Worm (Caenorhabditis elegans) whole organism, L2 larva: ENCODE data around the gene ZK105.8.

Source experiments
- R02D3.7 ChIP-seq: fragments of 150-350 bp; optimal IDR thresholded peaks from 2 replicates; lab custom pipeline; 2014; ENCODE audit warnings: missing biosample characterization, missing genetic modification characterization
- aly-2 ChIP-seq: fragments of 150-350 bp; optimal IDR thresholded peaks from 2 replicates; lab custom pipeline; 2014; ENCODE audit warnings: missing biosample characterization, missing genetic modification characterization
- blmp-1 ChIP-seq: sonication (generic microtip); optimal IDR thresholded peaks from 2 replicates; lab custom pipeline; 2017; ENCODE audit warnings: missing genetic modification characterization, mild to moderate bottlenecking, missing compliant biosample characterization, antibody characterized with exemption, moderate library complexity; ENCODE audit not compliant: insufficient read depth
- egl-27 ChIP-seq: sonication (generic microtip); optimal IDR thresholded peaks from 3 replicates; lab custom pipeline; 2017; ENCODE audit warnings: missing biosample characterization, missing genetic modification reagents, missing genetic modification characterization
- elt-3 ChIP-seq: sonication (generic microtip); optimal IDR thresholded peaks from 2 replicates; lab custom pipeline; 2017; ENCODE audit warnings: missing biosample characterization, missing genetic modification characterization
- lin-11 ChIP-seq: fragments of 150-350 bp; sonication (generic microtip); optimal IDR thresholded peaks from 2 replicates; lab custom pipeline; 2014; ENCODE audit warnings: missing biosample characterization, missing genetic modification characterization, inconsistent platforms, mixed read lengths
- nhr-11 ChIP-seq: fragments of 150-350 bp; optimal IDR thresholded peaks from 2 replicates; lab custom pipeline; 2014; ENCODE audit warnings: missing biosample characterization, missing genetic modification characterization
- nhr-12 ChIP-seq: fragments of 150-350 bp; optimal IDR thresholded peaks from 2 replicates; lab custom pipeline; 2014; ENCODE audit warnings: missing biosample characterization, missing genetic modification characterization
- nhr-23 ChIP-seq: fragments of 150-350 bp; optimal IDR thresholded peaks from 2 replicates; lab custom pipeline; 2014; ENCODE audit warnings: missing biosample characterization, missing genetic modification reagents, missing genetic modification characterization
- nhr-25 ChIP-seq: fragments of 150-350 bp; sonication (generic microtip); optimal IDR thresholded peaks from 3 replicates; lab custom pipeline; 2014; ENCODE audit warnings: missing biosample characterization, missing genetic modification characterization
- snpc-4 ChIP-seq: fragments of 150-350 bp; optimal IDR thresholded peaks from 2 replicates; lab custom pipeline; 2014; ENCODE audit warnings: missing biosample characterization, missing genetic modification characterization
- ztf-11 ChIP-seq: sonication (generic microtip); optimal IDR thresholded peaks from 2 replicates; lab custom pipeline; 2017; ENCODE audit warnings: missing biosample characterization, missing genetic modification characterization

DNA sequence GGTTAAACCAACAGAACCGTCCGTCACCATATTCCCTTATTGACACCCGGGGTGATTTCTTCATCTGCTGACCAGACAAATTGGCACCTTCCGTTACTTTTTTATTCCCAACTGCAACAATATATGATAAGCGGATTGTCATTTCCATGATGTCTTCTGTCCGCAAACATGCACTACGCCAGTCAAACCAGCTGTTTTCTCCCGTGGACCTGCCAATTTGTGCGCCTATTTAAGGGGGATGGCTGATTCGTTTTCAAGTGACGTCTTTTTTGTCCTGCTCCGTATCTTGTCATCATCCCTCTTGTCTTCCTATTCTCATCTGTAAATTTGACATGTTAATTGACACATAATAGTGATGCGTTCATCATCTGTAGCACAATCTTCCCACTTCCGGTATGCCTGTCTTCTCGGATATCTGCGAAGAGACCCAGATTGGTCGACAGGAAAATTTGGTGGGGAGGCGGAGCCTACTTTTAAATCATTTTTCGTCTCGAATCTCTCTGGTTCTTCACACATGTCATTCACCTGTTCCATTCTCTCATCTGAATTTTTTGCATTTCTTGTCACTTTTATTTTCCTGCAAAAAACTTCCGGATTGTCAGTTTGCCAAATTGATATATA is 23.8 kb downstream of the ZK105.8 start:
- TF ChIP-seq aly-2 (tag; lab: Kevin White, UChicago) = no peak
- TF ChIP-seq nhr-23 = no peak
- TF ChIP-seq R02D3.7 (tag; lab: Kevin White, UChicago) = no peak
- no peak for TF ChIP-seq ztf-11
- TF ChIP-seq nhr-25 (tag; lab: Kevin White, UChicago) = no peak
- TF ChIP-seq snpc-4 (tag; lab: Kevin White, UChicago) = no peak
- TF ChIP-seq blmp-1 (tag; lab: Kevin White, UChicago) = no peak
- no peak for TF ChIP-seq lin-11 (tag; lab: Kevin White, UChicago)
- no peak for TF ChIP-seq elt-3
- no peak for TF ChIP-seq nhr-11 (tag; lab: Kevin White, UChicago)
- TF ChIP-seq egl-27 (tag; lab: Kevin White, UChicago) = no peak
- no peak for TF ChIP-seq nhr-12
